Fruit fly (Drosophila melanogaster) whole organism, embryonic: ENCODE data around the gene CG18858.

Source experiments
- CG12299 ChIP-seq: fragments of 200-800 bp; sonication (Bioruptor generic); optimal IDR thresholded peaks from 2 replicates; lab custom pipeline; 2018; ENCODE audit warnings: missing biosample characterization, mild to moderate bottlenecking, missing genetic modification characterization
- CG13894 ChIP-seq: fragments of 200-800 bp; sonication (Bioruptor generic); optimal IDR thresholded peaks from 3 replicates; lab custom pipeline; 2018; ENCODE audit warnings: missing biosample characterization, mild to moderate bottlenecking, missing genetic modification characterization, moderate library complexity
- CG17802 ChIP-seq: fragments of 200-800 bp; sonication (Bioruptor generic); optimal IDR thresholded peaks from 2 replicates; lab custom pipeline; 2018; ENCODE audit warnings: missing biosample characterization, mild to moderate bottlenecking, missing genetic modification characterization, moderate library complexity
- Dad ChIP-seq: fragments of 200-800 bp; sonication (Bioruptor generic); optimal IDR thresholded peaks from 3 replicates; lab custom pipeline; 2016; ENCODE audit warnings: missing biosample characterization, missing genetic modification characterization
- Meics ChIP-seq: fragments of 200-800 bp; sonication (Bioruptor generic); optimal IDR thresholded peaks from 2 replicates; lab custom pipeline; 2017; ENCODE audit warnings: missing biosample characterization, mild to moderate bottlenecking, missing genetic modification characterization
- Sox100B ChIP-seq: fragments of 200-800 bp; sonication (Bioruptor generic); optimal IDR thresholded peaks from 3 replicates; lab custom pipeline; 2018; ENCODE audit warnings: missing biosample characterization, mild to moderate bottlenecking, missing genetic modification characterization
- h ChIP-seq: fragments of >200 bp; optimal IDR thresholded peaks from 2 replicates; lab custom pipeline; 2017
- peb ChIP-seq: fragments of 200-800 bp; sonication (Bioruptor generic); IDR thresholded peaks from 2 replicates; pipeline ENCODE4 v1.3.6; 2022; ENCODE audit warnings: missing biosample characterization, missing genetic modification characterization
- stc ChIP-seq: fragments of 200-800 bp; sonication (Bioruptor generic); IDR thresholded peaks from 2 replicates; pipeline ENCODE4 v1.3.6; 2022; ENCODE audit warnings: missing biosample characterization, missing genetic modification characterization
- tll ChIP-seq, 2 experiments: fragments of 200-800 bp in 1 of 2; fragments of >200 bp in 1 of 2; sonication (Bioruptor generic) in 1 of 2; optimal IDR thresholded peaks; 2 replicates each; lab custom pipeline; 2017 to 2019; ENCODE audit warnings: missing biosample characterization in 2 of 2, missing genetic modification characterization in 2 of 2, mild to moderate bottlenecking in 1 of 2, moderate library complexity in 1 of 2

- no peak for TF ChIP-seq CG13894
- no peak for TF ChIP-seq CG12299 (tag; lab: Kevin White, UChicago)
- TF ChIP-seq h (lab: Kevin White, UChicago) = no peak
- no peak for TF ChIP-seq stc (GFP tag; lab: Robert Waterston, UW)
- TF ChIP-seq Dad = no peak
- TF ChIP-seq CG17802 = no peak
- no peak for TF ChIP-seq peb
- no peak for TF ChIP-seq Meics (GFP tag; lab: Kevin White, UChicago)
- TF ChIP-seq Sox100B = no peak
- no peak for TF ChIP-seq tll (GFP tag; optimal IDR thresholded peaks at IDR 0.05; lab: Kevin White, UChicago)
Observed at dm6 chr2L:20431210-20431609, 27.7 kb downstream of the CG18858 start.
